Worm (Caenorhabditis elegans): ENCODE data around the gene math-48.

Gene math-48

ce11 chrII:1922665-1923187, 23.6 kb downstream of the math-48 start, which contains the start of the genes bath-2 and F52C6.4:
TSS of gene bath-2 (minus strand) at chrII:1922765.
TSS of gene F52C6.4 (plus strand) at chrII:1923137.
- TF ChIP-seq ceh-39 (tag; optimal IDR thresholded peaks at IDR 0.05) (no peak), hlh-1 (tag; optimal IDR thresholded peaks at IDR 0.05) (no peak), nhr-2 (tag; optimal IDR thresholded peaks at IDR 0.05) (no peak), cnd-1 (tag; optimal IDR thresholded peaks at IDR 0.05) (no peak), lin-13 (tag; optimal IDR thresholded peaks at IDR 0.05) (no peak), unc-62 (GFP tag; optimal IDR thresholded peaks at IDR 0.05) (no peak), pha-4 (tag; optimal IDR thresholded peaks at IDR 0.05) (no peak), nhr-28 (tag; optimal IDR thresholded peaks at IDR 0.05) (no peak), lin-32 (GFP tag; optimal IDR thresholded peaks at IDR 0.05) (no peak), bed-3 (GFP tag; optimal IDR thresholded peaks at IDR 0.05) (no peak)

ce11 chrII:1921018-1921417, 25.3 kb downstream of the math-48 start, which contains the start of gene bath-7:
TSS of gene bath-7 (minus strand) at chrII:1921118.
- no peak for TF ChIP-seq blmp-1 (tag; optimal IDR thresholded peaks at IDR 0.05)
- no peak for TF ChIP-seq ces-1 (GFP tag; optimal IDR thresholded peaks at IDR 0.05)
- TF ChIP-seq bed-3 (GFP tag; optimal IDR thresholded peaks at IDR 0.05) = no peak
- no peak for TF ChIP-seq ceh-43 (GFP tag; optimal IDR thresholded peaks at IDR 0.05)

- TF ChIP-seq M03D4.4 (tag; optimal IDR thresholded peaks at IDR 0.05) (no peak), flh-1 (GFP tag; optimal IDR thresholded peaks at IDR 0.05) (no peak), unc-62 (GFP tag; optimal IDR thresholded peaks at IDR 0.05) (no peak), mep-1 (tag; optimal IDR thresholded peaks at IDR 0.05) (no peak), hlh-1 (tag; optimal IDR thresholded peaks at IDR 0.05) (no peak), mab-5 (tag; optimal IDR thresholded peaks at IDR 0.05) (no peak), lsy-2 (tag; optimal IDR thresholded peaks at IDR 0.05) (no peak), mls-2 (tag; optimal IDR thresholded peaks at IDR 0.05) (no peak), elt-1 (tag; optimal IDR thresholded peaks at IDR 0.05; ENCODE audit: borderline replicate concordance, insufficient read depth) (no peak), tbx-8 (GFP tag; optimal IDR thresholded peaks at IDR 0.05) (no peak)
These were observed 28.5 kb downstream of the math-48 start, which contains the start of gene bath-4 for ce11 chrII:1917862-1918261. TSS of gene bath-4 (minus strand) at chrII:1917962.

- TF ChIP-seq M03D4.4 (tag; optimal IDR thresholded peaks at IDR 0.05) = no peak
- TF ChIP-seq mls-2 (tag; optimal IDR thresholded peaks at IDR 0.05) = no peak
- no peak for TF ChIP-seq ceh-39 (tag; optimal IDR thresholded peaks at IDR 0.05)
These were observed 33.6 kb downstream of the math-48 start, which contains the start of gene math-31 for ce11 chrII:1912741-1913140. TSS of gene math-31 (minus strand) at chrII:1912841.

ce11 chrII:1905104-1905503, 41.2 kb downstream of the math-48 start, which contains the start of gene math-22:
TSS of gene math-22 (plus strand) at chrII:1905404.
- TF ChIP-seq mab-5 (tag; optimal IDR thresholded peaks at IDR 0.05) (no peak), ceh-39 (tag; optimal IDR thresholded peaks at IDR 0.05) (no peak), ces-1 (GFP tag; optimal IDR thresholded peaks at IDR 0.05) (no peak), M03D4.4 (tag; optimal IDR thresholded peaks at IDR 0.05) (no peak), lin-32 (GFP tag; optimal IDR thresholded peaks at IDR 0.05) (no peak), hlh-1 (tag; optimal IDR thresholded peaks at IDR 0.05) (no peak), zip-8 (tag; optimal IDR thresholded peaks at IDR 0.05) (no peak), ham-2 (GFP tag; optimal IDR thresholded peaks at IDR 0.05) (no peak), flh-1 (GFP tag; optimal IDR thresholded peaks at IDR 0.05) (no peak), lin-13 (tag; optimal IDR thresholded peaks at IDR 0.05) (no peak), nhr-2 (tag; optimal IDR thresholded peaks at IDR 0.05) (no peak), nhr-28 (tag; optimal IDR thresholded peaks at IDR 0.05) (no peak), unc-62 (GFP tag; optimal IDR thresholded peaks at IDR 0.05) (no peak), unc-39 (tag; optimal IDR thresholded peaks at IDR 0.05) (no peak), cnd-1 (tag; optimal IDR thresholded peaks at IDR 0.05) (no peak), ztf-11 (tag; optimal IDR thresholded peaks at IDR 0.05) (no peak), mep-1 (tag; optimal IDR thresholded peaks at IDR 0.05) (no peak)

ce11 chrII:1901981-1902380, 44.3 kb downstream of the math-48 start, which contains the start of gene math-23:
TSS of gene math-23 (plus strand) at chrII:1902281.
- TF ChIP-seq mab-5 (tag; optimal IDR thresholded peaks at IDR 0.05) = no peak

ce11 chrII:1899934-1900333, 46.4 kb downstream of the math-48 start, which contains the start of gene math-24:
TSS of gene math-24 (plus strand) at chrII:1900234.
- TF ChIP-seq ceh-39 (tag; optimal IDR thresholded peaks at IDR 0.05) = no peak
- no peak for TF ChIP-seq ztf-11 (tag; optimal IDR thresholded peaks at IDR 0.05)
- TF ChIP-seq zip-8 (tag; optimal IDR thresholded peaks at IDR 0.05) = no peak
- TF ChIP-seq nhr-2 (tag; optimal IDR thresholded peaks at IDR 0.05) = no peak
- no peak for TF ChIP-seq M03D4.4 (tag; optimal IDR thresholded peaks at IDR 0.05)
- TF ChIP-seq hlh-1 (tag; optimal IDR thresholded peaks at IDR 0.05) = no peak
- TF ChIP-seq ces-1 (GFP tag; optimal IDR thresholded peaks at IDR 0.05) = no peak
- TF ChIP-seq elt-1 (tag; optimal IDR thresholded peaks at IDR 0.05; ENCODE audit: borderline replicate concordance, insufficient read depth) = no peak
- no peak for TF ChIP-seq unc-39 (tag; optimal IDR thresholded peaks at IDR 0.05)
- TF ChIP-seq lsy-2 (tag; optimal IDR thresholded peaks at IDR 0.05) = no peak
- no peak for TF ChIP-seq unc-62 (GFP tag; optimal IDR thresholded peaks at IDR 0.05)
- TF ChIP-seq sptf-1 (tag; optimal IDR thresholded peaks at IDR 0.05) = no peak
- no peak for TF ChIP-seq elt-3 (tag; optimal IDR thresholded peaks at IDR 0.05)
- no peak for TF ChIP-seq cnd-1 (tag; optimal IDR thresholded peaks at IDR 0.05)
- no peak for TF ChIP-seq bed-3 (GFP tag; optimal IDR thresholded peaks at IDR 0.05)
